Fruit fly (Drosophila melanogaster): ENCODE data around the gene Sps2.

Sps2 gene

dm6 chr2L:10376276-10376675 lies 33.9 kb downstream of the Sps2 start:
- TF ChIP-seq bab1 (GFP tag; optimal IDR thresholded peaks at IDR 0.05) (no peak), kay (GFP tag; ENCODE audit: borderline replicate concordance) (no peak), CG5204 (GFP tag; optimal IDR thresholded peaks at IDR 0.05) (no peak), pad (GFP tag; optimal IDR thresholded peaks at IDR 0.05) (no peak), CG33017 (tag; optimal IDR thresholded peaks at IDR 0.05) (no peak), cic (GFP tag; optimal IDR thresholded peaks at IDR 0.05) (no peak), Clk (GFP tag; optimal IDR thresholded peaks at IDR 0.05) (no peak), cnc (optimal IDR thresholded peaks at IDR 0.05) (no peak), Hr96 (GFP tag; optimal IDR thresholded peaks at IDR 0.05) (no peak), CG12768 (GFP tag; optimal IDR thresholded peaks at IDR 0.05) (no peak), CG11617 (GFP tag; optimal IDR thresholded peaks at IDR 0.05) (no peak), CG7101 (tag; optimal IDR thresholded peaks at IDR 0.05) (no peak), Mnt (GFP tag; optimal IDR thresholded peaks at IDR 0.05) (no peak), tj (GFP tag; optimal IDR thresholded peaks at IDR 0.05) (no peak), ovo (GFP tag; optimal IDR thresholded peaks at IDR 0.05) (no peak), CG1620 (GFP tag; optimal IDR thresholded peaks at IDR 0.05) (no peak), CG7045 (GFP tag; optimal IDR thresholded peaks at IDR 0.05) (no peak)

dm6 chr2L:10378631-10379030 lies 36.2 kb downstream of the Sps2 start:
- TF ChIP-seq CG12768 (GFP tag; optimal IDR thresholded peaks at IDR 0.05) (no peak), CG1620 (GFP tag; optimal IDR thresholded peaks at IDR 0.05) (no peak), kay (GFP tag; ENCODE audit: borderline replicate concordance) (no peak), CG5204 (GFP tag; optimal IDR thresholded peaks at IDR 0.05) (no peak), toe (GFP tag; optimal IDR thresholded peaks at IDR 0.05) (no peak), Crg-1 (GFP tag; optimal IDR thresholded peaks at IDR 0.05) (no peak), CG7045 (GFP tag; optimal IDR thresholded peaks at IDR 0.05) (no peak), CG11617 (GFP tag; optimal IDR thresholded peaks at IDR 0.05) (no peak), Clk (GFP tag; optimal IDR thresholded peaks at IDR 0.05) (no peak), CG33017 (tag; optimal IDR thresholded peaks at IDR 0.05) (no peak), cic (GFP tag; optimal IDR thresholded peaks at IDR 0.05) (no peak), Hr96 (GFP tag; optimal IDR thresholded peaks at IDR 0.05) (no peak), tj (GFP tag; optimal IDR thresholded peaks at IDR 0.05) (no peak), cnc (optimal IDR thresholded peaks at IDR 0.05) (no peak)

- peak; percentile 15 for TF ChIP-seq bab1 (GFP tag; optimal IDR thresholded peaks at IDR 0.05)
- TF ChIP-seq CG12768 (GFP tag; optimal IDR thresholded peaks at IDR 0.05), result no peak
Measured at dm6 chr2L:10379865-10380264, 37.5 kb downstream of the Sps2 start, which contains the start of gene gny. gny (plus strand) TSS chr2L:10380103.

- TF ChIP-seq CG7045 (GFP tag; optimal IDR thresholded peaks at IDR 0.05) (peak; percentile 82), ovo (GFP tag; optimal IDR thresholded peaks at IDR 0.05) (no peak), cnc (optimal IDR thresholded peaks at IDR 0.05) (peak in 1 of 2 experiments; percentile 27), kay (GFP tag; ENCODE audit: borderline replicate concordance) (peak; percentile 97), Hr96 (GFP tag; optimal IDR thresholded peaks at IDR 0.05) (no peak), CG33017 (tag; optimal IDR thresholded peaks at IDR 0.05) (peak; percentile 96), Crg-1 (GFP tag; optimal IDR thresholded peaks at IDR 0.05) (peak; percentile 55), cic (GFP tag; optimal IDR thresholded peaks at IDR 0.05) (peak; percentile 86), toe (GFP tag; optimal IDR thresholded peaks at IDR 0.05) (no peak), CG11617 (GFP tag; optimal IDR thresholded peaks at IDR 0.05) (peak; percentile 92), CG12768 (GFP tag; optimal IDR thresholded peaks at IDR 0.05) (peak; percentile 92), pad (GFP tag; optimal IDR thresholded peaks at IDR 0.05) (peak; percentile 71), Mnt (GFP tag; optimal IDR thresholded peaks at IDR 0.05) (peak; percentile 56), CG14711 (tag; optimal IDR thresholded peaks at IDR 0.05) (peak; percentile 90), tj (GFP tag; optimal IDR thresholded peaks at IDR 0.05) (peak; percentile 46), CG5204 (GFP tag; optimal IDR thresholded peaks at IDR 0.05) (no peak), CG1620 (GFP tag; optimal IDR thresholded peaks at IDR 0.05) (no peak), Clk (GFP tag; optimal IDR thresholded peaks at IDR 0.05) (peak; percentile 63), CG7101 (tag; optimal IDR thresholded peaks at IDR 0.05) (peak; percentile 96)
Measured at dm6 chr2L:10381890-10382450, 39.6 kb downstream of the Sps2 start, which contains the start of gene CG5096. CG5096 (plus strand) TSS chr2L:10382263.

dm6 chr2L:10386208-10386805 lies 43.9 kb downstream of the Sps2 start, which contains the start of the genes Cdk1 and mRpS7:
Cdk1 (minus strand) TSS chr2L:10386262.
mRpS7 (plus strand) TSS chr2L:10386662.
- TF ChIP-seq tj (GFP tag; optimal IDR thresholded peaks at IDR 0.05) (peak; percentile 40), bab1 (GFP tag; optimal IDR thresholded peaks at IDR 0.05) (peak; percentile 9), cic (GFP tag; optimal IDR thresholded peaks at IDR 0.05) (no peak), CG33017 (tag; optimal IDR thresholded peaks at IDR 0.05) (peak; percentile 52), CG5204 (GFP tag; optimal IDR thresholded peaks at IDR 0.05) (no peak), toe (GFP tag; optimal IDR thresholded peaks at IDR 0.05) (no peak), CG7101 (tag; optimal IDR thresholded peaks at IDR 0.05) (peak; percentile 64), ovo (GFP tag; optimal IDR thresholded peaks at IDR 0.05) (no peak), CG11617 (GFP tag; optimal IDR thresholded peaks at IDR 0.05) (peak; percentile 74), Hr96 (GFP tag; optimal IDR thresholded peaks at IDR 0.05) (no peak), CG12768 (GFP tag; optimal IDR thresholded peaks at IDR 0.05) (peak; percentile 62), cnc (optimal IDR thresholded peaks at IDR 0.05) (no peak), CG14711 (tag; optimal IDR thresholded peaks at IDR 0.05) (peak; percentile 59), kay (GFP tag; ENCODE audit: borderline replicate concordance) (peak; percentile 82), CG1620 (GFP tag; optimal IDR thresholded peaks at IDR 0.05) (peak; percentile 40), Clk (GFP tag; optimal IDR thresholded peaks at IDR 0.05) (peak; percentile 36), Mnt (GFP tag; optimal IDR thresholded peaks at IDR 0.05) (peak; percentile 34), Crg-1 (GFP tag; optimal IDR thresholded peaks at IDR 0.05) (peak; percentile 21), CG7045 (GFP tag; optimal IDR thresholded peaks at IDR 0.05) (peak; percentile 74), pad (GFP tag; optimal IDR thresholded peaks at IDR 0.05) (peak; percentile 37)

Measured in whole organism, adult.